Worm (Caenorhabditis elegans): Measurements from ENCODE around the gene galt-1.

- TF ChIP-seq him-1 (tag; optimal IDR thresholded peaks at IDR 0.05): no peak
- no peak for TF ChIP-seq dao-5 (tag; optimal IDR thresholded peaks at IDR 0.05)
Observed at ce11 chrV:5955627-5956026, 24.9 kb downstream of the galt-1 start.
